Fruit fly (Drosophila melanogaster): Measurements from ENCODE around the gene CG4098.

The CG4098 gene

DNA sequence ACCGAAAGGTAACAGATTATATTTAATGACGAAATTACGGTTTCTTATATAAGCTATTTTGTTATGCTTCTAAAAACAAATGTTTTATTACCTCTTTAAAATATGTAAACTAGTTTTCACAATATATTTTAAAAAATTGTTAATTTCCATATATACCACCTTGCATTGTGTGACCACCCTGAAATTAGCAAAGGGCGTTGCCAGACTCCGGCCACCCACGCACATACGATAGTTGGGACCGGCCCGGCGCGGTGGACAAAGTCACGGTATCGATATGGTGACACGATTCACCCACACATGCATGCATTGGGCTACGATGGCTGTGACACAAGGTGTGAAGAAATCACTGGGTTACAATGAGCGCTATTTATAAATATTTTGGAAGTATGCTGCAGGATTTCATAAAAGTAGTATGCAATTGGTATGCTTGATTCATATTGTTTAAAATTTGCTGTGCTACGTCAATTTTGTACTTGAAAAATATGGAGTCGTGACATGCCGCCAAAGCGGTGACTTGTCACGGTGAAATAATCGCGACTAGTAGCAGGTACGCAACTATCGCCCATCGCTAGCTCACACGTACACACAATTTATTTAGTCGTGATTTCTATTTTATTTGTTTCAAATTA, 21.0 kb downstream of the CG4098 start (continued):
- TF ChIP-seq CG12659 (GFP tag; optimal IDR thresholded peaks at IDR 0.05), result peak; percentile 84
- no peak for TF ChIP-seq CG16779 (GFP tag; IDR thresholded peaks at IDR 0.05)
- TF ChIP-seq zen2 (GFP tag; IDR thresholded peaks at IDR 0.05; ENCODE audit: partially characterized antibody), result peak; percentile 87; the same call in 2 of the 3 replicates
- peak; percentile 96 for TF ChIP-seq knrl (GFP tag; IDR thresholded peaks at IDR 0.05; ENCODE audit: partially characterized antibody)
- no peak for TF ChIP-seq CG11723 (GFP tag; optimal IDR thresholded peaks at IDR 0.05)
- peak; percentile 49 for TF ChIP-seq Dip3 (GFP tag; optimal IDR thresholded peaks at IDR 0.05)
- peak; percentile 91 for TF ChIP-seq CG14860 (GFP tag; IDR thresholded peaks at IDR 0.05; ENCODE audit: partially characterized antibody)
- TF ChIP-seq CG2889 (GFP tag; IDR thresholded peaks at IDR 0.05), result peak; percentile 69; the same call in 2 of the 3 replicates
- TF ChIP-seq CG6654 (GFP tag; optimal IDR thresholded peaks at IDR 0.05), result no peak
- peak; percentile 75; the same call in 1 of the 3 replicates for TF ChIP-seq mld (GFP tag; IDR thresholded peaks at IDR 0.05; ENCODE audit: partially characterized antibody)
- no peak for TF ChIP-seq Hand (GFP tag; optimal IDR thresholded peaks at IDR 0.05)
- no peak for TF ChIP-seq Sox100B (GFP tag; optimal IDR thresholded peaks at IDR 0.05)
- TF ChIP-seq CG9609 (GFP tag; optimal IDR thresholded peaks at IDR 0.05), result peak; percentile 62
- TF ChIP-seq Nf-YB (GFP tag; optimal IDR thresholded peaks at IDR 0.05), result no peak
- TF ChIP-seq Mad (GFP tag; optimal IDR thresholded peaks at IDR 0.05), result peak; percentile 64
- no peak for TF ChIP-seq zf30C (GFP tag; optimal IDR thresholded peaks at IDR 0.05)
- no peak for TF ChIP-seq luna (GFP tag; optimal IDR thresholded peaks at IDR 0.05)
- TF ChIP-seq sima (GFP tag; optimal IDR thresholded peaks at IDR 0.05), result no peak
- peak; percentile 92 for TF ChIP-seq pzg (GFP tag; optimal IDR thresholded peaks at IDR 0.05)
- no peak for TF ChIP-seq Tbp (GFP tag; optimal IDR thresholded peaks at IDR 0.05)
- no peak for TF ChIP-seq Gsc (GFP tag; IDR thresholded peaks at IDR 0.05)
- TF ChIP-seq lilli (GFP tag; optimal IDR thresholded peaks at IDR 0.05), result peak; percentile 71
- TF ChIP-seq CG9797 (GFP tag; optimal IDR thresholded peaks at IDR 0.05), result peak; percentile 72
- peak; percentile 2 for TF ChIP-seq CG15601 (tag; optimal IDR thresholded peaks at IDR 0.05)
- peak; percentile 20 for TF ChIP-seq CG7271 (tag; optimal IDR thresholded peaks at IDR 0.05)
- peak; percentile 86 for TF ChIP-seq CG14710 (tag; optimal IDR thresholded peaks at IDR 0.05)
- peak; percentile 64 for TF ChIP-seq CG18599 (GFP tag; optimal IDR thresholded peaks at IDR 0.05)
- peak; percentile 48 for TF ChIP-seq Drgx (GFP tag; IDR thresholded peaks at IDR 0.05)
- TF ChIP-seq yki (optimal IDR thresholded peaks at IDR 0.05), result peak; percentile 94
- no peak for TF ChIP-seq CG11504 (tag; optimal IDR thresholded peaks at IDR 0.05)
- TF ChIP-seq CG18262 (tag; optimal IDR thresholded peaks at IDR 0.05), result peak; percentile 62
- TF ChIP-seq H15 (GFP tag; IDR thresholded peaks at IDR 0.05), result 0 out of 3 replicates have a peak, but pooled peaks have one; percentile 35
- peak; percentile 70 for TF ChIP-seq CG2678 (tag; optimal IDR thresholded peaks at IDR 0.05)
- TF ChIP-seq CG2120 (GFP tag; optimal IDR thresholded peaks at IDR 0.05), result peak; percentile 75
- TF ChIP-seq B-H2 (GFP tag; optimal IDR thresholded peaks at IDR 0.05), result peak; percentile 12
- TF ChIP-seq NK7.1 (GFP tag; optimal IDR thresholded peaks at IDR 0.05), result no peak
- TF ChIP-seq tio (GFP tag; optimal IDR thresholded peaks at IDR 0.05), result no peak
- TF ChIP-seq lov (optimal IDR thresholded peaks at IDR 0.05), result no peak
- TF ChIP-seq lov (GFP tag; IDR thresholded peaks at IDR 0.05), result 0 out of 3 replicates have a peak, but pooled peaks have one; percentile 42
- TF ChIP-seq br (optimal IDR thresholded peaks at IDR 0.05), result no peak
- TF ChIP-seq CG4328 (GFP tag; optimal IDR thresholded peaks at IDR 0.05), result peak; percentile 42
- peak; percentile 68 for TF ChIP-seq Dek (tag; optimal IDR thresholded peaks at IDR 0.05)
- TF ChIP-seq CG11093 (GFP tag; IDR thresholded peaks at IDR 0.05), result no peak
- TF ChIP-seq z (GFP tag; IDR thresholded peaks at IDR 0.05), result no peak
- peak; percentile 34 for TF ChIP-seq CG6683 (GFP tag; optimal IDR thresholded peaks at IDR 0.05)
- peak; percentile 95 for TF ChIP-seq Med (GFP tag)
- peak; percentile 38 for TF ChIP-seq Bteb2 (GFP tag; optimal IDR thresholded peaks at IDR 0.05)
- peak; percentile 32; the same call in 1 of the 2 replicates for TF ChIP-seq Poxn (GFP tag; IDR thresholded peaks at IDR 0.05)
- TF ChIP-seq her (GFP tag; optimal IDR thresholded peaks at IDR 0.05), result no peak
- peak; percentile 37 for TF ChIP-seq CG5245 (GFP tag; optimal IDR thresholded peaks at IDR 0.05)
